Worm (Caenorhabditis elegans) whole organism, late embryonic: ENCODE results near the gene F17E9.5.

Source experiments
- C38D4.7 ChIP-seq: fragments of 200-800 bp; sonication (Bioruptor generic); optimal IDR thresholded peaks from 2 replicates; lab custom pipeline; 2018; ENCODE audit warnings: mild to moderate bottlenecking, missing genetic modification characterization, moderate library complexity, missing compliant biosample characterization
- F13H6.1 ChIP-seq: sonication (generic microtip); optimal IDR thresholded peaks from 2 replicates; lab custom pipeline; 2016; ENCODE audit warnings: missing genetic modification characterization, missing compliant biosample characterization
- K09A11.1 ChIP-seq: sonication (generic microtip); optimal IDR thresholded peaks from 2 replicates; lab custom pipeline; 2017; ENCODE audit warnings: antibody characterized with exemption, mild to moderate bottlenecking, missing genetic modification characterization, missing compliant biosample characterization; ENCODE audit not compliant: insufficient read depth
- T23F11.4 ChIP-seq: fragments of 200-800 bp; sonication (Bioruptor generic); optimal IDR thresholded peaks from 2 replicates; lab custom pipeline; 2018; ENCODE audit warnings: mild to moderate bottlenecking, missing genetic modification characterization, missing compliant biosample characterization
- Y22D7AL.16 ChIP-seq: sonication (generic microtip); optimal IDR thresholded peaks from 2 replicates; lab custom pipeline; 2016; ENCODE audit warnings: missing genetic modification characterization, missing compliant biosample characterization
- ama-1 ChIP-seq: fragments of 150-350 bp; optimal IDR thresholded peaks from 2 replicates; lab custom pipeline; 2014
- ceh-18 ChIP-seq: sonication (generic microtip); optimal IDR thresholded peaks from 2 replicates; lab custom pipeline; 2016; ENCODE audit warnings: missing genetic modification characterization, missing compliant biosample characterization
- ceh-19 ChIP-seq: fragments of 200-800 bp; sonication (Bioruptor generic); optimal IDR thresholded peaks from 2 replicates; lab custom pipeline; 2018; ENCODE audit warnings: mild to moderate bottlenecking, missing genetic modification characterization, missing compliant biosample characterization
- ceh-22 ChIP-seq: sonication (generic microtip); optimal IDR thresholded peaks from 2 replicates; lab custom pipeline; 2017; ENCODE audit warnings: missing biosample characterization, missing genetic modification characterization
- ceh-24 ChIP-seq: sonication (generic microtip); optimal IDR thresholded peaks from 2 replicates; lab custom pipeline; 2016; ENCODE audit warnings: mild to moderate bottlenecking, missing genetic modification characterization, missing compliant biosample characterization
- ceh-34 ChIP-seq: sonication (generic microtip); optimal IDR thresholded peaks from 2 replicates; lab custom pipeline; 2016; ENCODE audit warnings: mild to moderate bottlenecking, missing genetic modification characterization, missing compliant biosample characterization
- ceh-6 ChIP-seq: fragments of 200-800 bp; sonication (Bioruptor generic); optimal IDR thresholded peaks from 2 replicates; lab custom pipeline; 2018; ENCODE audit warnings: mild to moderate bottlenecking, missing genetic modification characterization, missing compliant biosample characterization
- che-1 ChIP-seq: sonication (generic microtip); optimal IDR thresholded peaks from 2 replicates; lab custom pipeline; 2016; ENCODE audit warnings: mild to moderate bottlenecking, missing genetic modification characterization, missing compliant biosample characterization
- dmd-4 ChIP-seq: sonication (generic microtip); optimal IDR thresholded peaks from 2 replicates; lab custom pipeline; 2016; ENCODE audit warnings: borderline replicate concordance, missing genetic modification characterization, missing compliant biosample characterization
- dve-1 ChIP-seq: sonication (generic microtip); optimal IDR thresholded peaks from 2 replicates; lab custom pipeline; 2017; ENCODE audit warnings: antibody characterized with exemption, mild to moderate bottlenecking, missing genetic modification characterization, missing compliant biosample characterization
- elt-2 ChIP-seq: sonication (generic microtip); optimal IDR thresholded peaks from 2 replicates; lab custom pipeline; 2016; ENCODE audit warnings: missing genetic modification reagents, missing genetic modification characterization, missing compliant biosample characterization
- fax-1 ChIP-seq: sonication (generic microtip); optimal IDR thresholded peaks from 2 replicates; lab custom pipeline; 2016; ENCODE audit warnings: missing genotype, missing genetic modification characterization, missing compliant biosample characterization
- fkh-10 ChIP-seq: fragments of 150-350 bp; optimal IDR thresholded peaks from 2 replicates; lab custom pipeline; 2014; ENCODE audit warnings: missing biosample characterization, missing genetic modification reagents, missing genetic modification characterization
- fkh-6 ChIP-seq: sonication (generic microtip); optimal IDR thresholded peaks from 2 replicates; lab custom pipeline; 2016; ENCODE audit warnings: missing genetic modification characterization, missing compliant biosample characterization
- hlh-13 ChIP-seq: fragments of 200-800 bp; sonication (Bioruptor generic); optimal IDR thresholded peaks from 2 replicates; lab custom pipeline; 2018; ENCODE audit warnings: mild to moderate bottlenecking, missing genetic modification characterization, missing compliant biosample characterization
- hlh-15 ChIP-seq: sonication (generic microtip); optimal IDR thresholded peaks from 2 replicates; lab custom pipeline; 2016; ENCODE audit warnings: missing genetic modification characterization, missing compliant biosample characterization
- hlh-6 ChIP-seq: sonication (generic microtip); optimal IDR thresholded peaks from 2 replicates; lab custom pipeline; 2016; ENCODE audit warnings: missing genotype, missing genetic modification characterization, missing compliant biosample characterization
- lim-6 ChIP-seq: sonication (generic microtip); optimal IDR thresholded peaks from 2 replicates; lab custom pipeline; 2016; ENCODE audit warnings: missing genetic modification characterization, missing compliant biosample characterization
- madf-2 ChIP-seq: sonication (generic microtip); optimal IDR thresholded peaks from 2 replicates; lab custom pipeline; 2017; ENCODE audit warnings: missing genetic modification characterization, missing compliant biosample characterization
- nfya-1 ChIP-seq: sonication (generic microtip); optimal IDR thresholded peaks from 2 replicates; lab custom pipeline; 2017; ENCODE audit warnings: missing genetic modification characterization, mild to moderate bottlenecking, missing compliant biosample characterization, antibody characterized with exemption, moderate library complexity
- nhr-232 ChIP-seq: sonication (generic microtip); optimal IDR thresholded peaks from 2 replicates; lab custom pipeline; 2016; ENCODE audit warnings: missing genetic modification characterization, missing compliant biosample characterization
- pag-3 ChIP-seq: sonication (generic microtip); optimal IDR thresholded peaks from 2 replicates; lab custom pipeline; 2016; ENCODE audit warnings: missing compliant biosample characterization, missing genetic modification characterization, borderline replicate concordance
- pax-1 ChIP-seq: fragments of 150-350 bp; optimal IDR thresholded peaks from 2 replicates; lab custom pipeline; 2014; ENCODE audit warnings: missing biosample characterization, missing genetic modification characterization
- pha-2 ChIP-seq: sonication (generic microtip); optimal IDR thresholded peaks from 2 replicates; lab custom pipeline; 2017; ENCODE audit warnings: mild to moderate bottlenecking, missing genetic modification characterization, missing compliant biosample characterization
- pha-4 ChIP-seq: fragments of 150-350 bp; optimal IDR thresholded peaks from 2 replicates; lab custom pipeline; 2018; ENCODE audit warnings: missing biosample characterization, missing genetic modification reagents, missing genetic modification characterization
- pqm-1 ChIP-seq: sonication (generic microtip); optimal IDR thresholded peaks from 2 replicates; lab custom pipeline; 2016; ENCODE audit warnings: missing genetic modification characterization, missing compliant biosample characterization
- pros-1 ChIP-seq: fragments of 150-350 bp; optimal IDR thresholded peaks from 2 replicates; lab custom pipeline; 2014; ENCODE audit warnings: missing biosample characterization, missing genetic modification reagents, missing genetic modification characterization
- ref-2 ChIP-seq: sonication (generic microtip); optimal IDR thresholded peaks from 2 replicates; lab custom pipeline; 2016; ENCODE audit warnings: missing genetic modification characterization, missing compliant biosample characterization
- rnt-1 ChIP-seq: sonication (generic microtip); optimal IDR thresholded peaks from 2 replicates; lab custom pipeline; 2016; ENCODE audit warnings: missing genetic modification characterization, missing compliant biosample characterization
- sox-4 ChIP-seq: sonication (generic microtip); optimal IDR thresholded peaks from 2 replicates; lab custom pipeline; 2017; ENCODE audit warnings: mild to moderate bottlenecking, missing genetic modification characterization, inconsistent platforms, missing compliant biosample characterization
- tbx-2 ChIP-seq: sonication (generic microtip); optimal IDR thresholded peaks from 2 replicates; lab custom pipeline; 2016; ENCODE audit warnings: missing genetic modification characterization, missing compliant biosample characterization
- tbx-7 ChIP-seq: sonication (generic microtip); optimal IDR thresholded peaks from 2 replicates; lab custom pipeline; 2016; ENCODE audit warnings: missing genotype, missing genetic modification characterization, missing compliant biosample characterization
- ttx-3 ChIP-seq: sonication (generic microtip); optimal IDR thresholded peaks from 2 replicates; lab custom pipeline; 2016; ENCODE audit warnings: missing genetic modification reagents, missing genetic modification characterization, missing compliant biosample characterization
- unc-42 ChIP-seq: sonication (generic microtip); optimal IDR thresholded peaks from 2 replicates; lab custom pipeline; 2016; ENCODE audit warnings: missing genotype, missing genetic modification characterization, missing compliant biosample characterization
- zip-5 ChIP-seq: sonication (generic microtip); optimal IDR thresholded peaks from 2 replicates; lab custom pipeline; 2016; ENCODE audit warnings: missing genetic modification characterization, missing compliant biosample characterization
- ztf-16 ChIP-seq: sonication (generic microtip); optimal IDR thresholded peaks from 2 replicates; lab custom pipeline; 2017; ENCODE audit warnings: missing genetic modification characterization, missing compliant biosample characterization

Gene F17E9.5

DNA sequence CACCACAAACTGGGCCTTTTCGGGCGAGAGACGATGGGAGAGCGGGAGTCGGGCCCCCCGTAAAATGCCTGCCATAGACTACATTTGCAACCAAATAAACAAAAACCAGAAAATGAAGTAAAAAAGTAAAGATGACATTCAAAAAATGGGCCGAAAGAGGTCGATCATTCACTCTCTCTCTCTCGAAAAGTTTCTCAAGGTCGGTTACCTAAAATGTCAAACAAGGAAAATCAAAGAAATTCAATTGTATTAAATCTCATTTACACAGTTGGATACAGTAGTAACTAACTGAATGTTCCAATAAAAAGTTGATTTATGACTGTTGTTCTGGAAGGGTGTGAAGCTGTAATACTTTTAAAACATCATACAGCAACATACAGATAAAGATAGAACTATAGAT lies 26.8 kb upstream of the F17E9.5 start:
- TF ChIP-seq hlh-15: no peak
- TF ChIP-seq ceh-6 (GFP tag; lab: Kevin White, UChicago): no peak
- no peak for TF ChIP-seq K09A11.1 (tag; lab: Kevin White, UChicago)
- TF ChIP-seq ama-1 (lab: Kevin White, UChicago): no peak
- TF ChIP-seq pqm-1 (tag; lab: Kevin White, UChicago): no peak
- TF ChIP-seq fkh-6: no peak
- TF ChIP-seq elt-2: no peak
- no peak for TF ChIP-seq F13H6.1
- TF ChIP-seq lim-6: no peak
- TF ChIP-seq ceh-34 (tag; lab: Kevin White, UChicago): no peak
- TF ChIP-seq tbx-2: no peak
- no peak for TF ChIP-seq dmd-4
- TF ChIP-seq tbx-7 (tag; lab: Kevin White, UChicago): no peak
- TF ChIP-seq dve-1 (tag; lab: Kevin White, UChicago): no peak
- TF ChIP-seq ref-2 (tag; lab: Kevin White, UChicago): no peak
- no peak for TF ChIP-seq T23F11.4 (GFP tag; lab: Kevin White, UChicago)
- TF ChIP-seq rnt-1: no peak
- TF ChIP-seq C38D4.7 (GFP tag; lab: Kevin White, UChicago): no peak

DNA sequence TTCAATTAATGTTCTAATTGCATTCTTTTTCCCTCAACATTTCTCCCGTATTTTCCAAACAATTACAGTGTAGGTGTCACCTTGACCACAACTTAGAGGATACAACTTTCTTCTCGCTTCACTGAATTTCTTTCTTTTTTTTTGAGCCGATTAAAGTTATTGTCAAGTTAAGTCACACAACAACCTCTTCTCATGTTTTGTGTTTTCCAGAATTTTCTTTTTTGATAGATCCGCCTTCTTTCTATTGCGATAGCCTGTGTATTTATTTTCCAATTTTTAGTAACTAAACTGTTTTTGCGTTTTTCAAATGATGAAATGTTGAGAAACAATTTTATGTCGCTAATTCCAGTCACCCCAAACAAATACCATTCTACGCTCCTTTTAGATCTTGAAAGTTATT lies 20.0 kb upstream of the F17E9.5 start, which contains the start of gene F35H10.3:
F35H10.3 (plus strand) TSS at position 301 of the 400 bp plus-strand sequence.
- TF ChIP-seq hlh-6 (tag; lab: Kevin White, UChicago) (no peak), ceh-19 (no peak), pha-4 (tag; lab: Kevin White, UChicago) (no peak), fkh-10 (GFP tag; lab: Kevin White, UChicago) (no peak), pha-2 (no peak), fax-1 (tag; lab: Kevin White, UChicago) (no peak), unc-42 (no peak), sox-4 (tag; lab: Kevin White, UChicago) (no peak), dmd-4 (no peak), ztf-16 (no peak), nhr-232 (tag; lab: Kevin White, UChicago) (no peak), che-1 (tag; lab: Kevin White, UChicago) (no peak), pax-1 (tag; lab: Kevin White, UChicago) (no peak), C38D4.7 (GFP tag; lab: Kevin White, UChicago) (no peak), hlh-13 (GFP tag; lab: Kevin White, UChicago) (no peak), pqm-1 (tag; lab: Kevin White, UChicago) (no peak)

DNA sequence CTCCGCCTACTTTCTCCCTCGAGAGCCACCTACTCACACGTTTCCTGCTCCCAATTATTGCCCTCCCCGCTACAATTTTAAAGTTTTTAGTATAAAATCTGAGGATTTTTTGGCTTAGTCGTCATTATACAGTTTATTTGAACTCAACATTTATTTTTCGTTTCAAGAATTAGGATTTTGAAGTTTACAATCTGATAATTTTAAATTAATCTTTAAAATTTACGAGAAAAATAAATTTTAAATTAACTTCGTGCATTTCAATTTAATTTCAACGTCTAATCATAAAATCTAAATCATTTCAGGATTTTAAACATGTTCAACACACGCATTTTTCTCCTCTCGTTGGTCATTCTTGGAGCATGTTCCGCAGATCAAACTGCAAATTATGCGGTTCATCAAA lies 16.7 kb upstream of the F17E9.5 start, which contains the start of gene F35H10.2:
F35H10.2 (plus strand) TSS at position 301 of the 400 bp plus-strand sequence.
- TF ChIP-seq pros-1 (tag; lab: Kevin White, UChicago): no peak
- no peak for TF ChIP-seq dmd-4

DNA sequence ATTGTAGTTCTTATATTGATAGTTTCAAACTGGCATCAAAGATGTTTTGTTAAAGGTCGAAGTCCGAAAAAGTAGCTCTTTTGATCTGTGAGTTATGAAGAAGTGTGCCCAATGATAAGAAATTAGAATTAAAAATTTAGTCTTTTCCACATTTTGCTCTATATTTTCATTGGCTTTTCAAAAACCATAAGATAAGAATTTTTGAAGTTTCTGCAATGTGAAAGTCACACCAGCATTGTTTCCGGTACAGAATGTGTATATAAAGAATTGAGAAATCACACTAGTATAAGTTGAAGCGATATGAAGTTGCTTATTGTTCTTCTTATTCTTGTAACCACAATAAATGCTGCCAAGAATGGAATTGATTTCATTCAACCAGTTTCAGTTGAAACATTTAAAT lies 13.1 kb upstream of the F17E9.5 start, which contains the start of gene lys-10:
lys-10 (plus strand) TSS at position 301 of the 400 bp plus-strand sequence.
- TF ChIP-seq elt-2: no peak
- TF ChIP-seq Y22D7AL.16 (tag; lab: Kevin White, UChicago): no peak
- no peak for TF ChIP-seq pha-4 (tag; lab: Kevin White, UChicago)
- TF ChIP-seq ceh-24 (tag; lab: Kevin White, UChicago): no peak
- TF ChIP-seq ceh-18: no peak
- no peak for TF ChIP-seq hlh-15
- no peak for TF ChIP-seq pag-3 (tag; lab: Kevin White, UChicago)
- no peak for TF ChIP-seq ttx-3 (tag; lab: Kevin White, UChicago)
- no peak for TF ChIP-seq nfya-1 (tag; lab: Kevin White, UChicago)
- no peak for TF ChIP-seq madf-2 (tag; lab: Kevin White, UChicago)
- TF ChIP-seq fax-1 (tag; lab: Kevin White, UChicago): no peak
- TF ChIP-seq dmd-4: no peak
- no peak for TF ChIP-seq ceh-19
- no peak for TF ChIP-seq zip-5 (tag; lab: Kevin White, UChicago)
- TF ChIP-seq ceh-22 (tag; lab: Kevin White, UChicago): no peak
- TF ChIP-seq ztf-16: no peak
- no peak for TF ChIP-seq pros-1 (tag; lab: Kevin White, UChicago)
